Fruit fly (Drosophila melanogaster) whole organism, embryonic: Measurements from ENCODE around the gene CG31661.
A peak's percentile ranks its signal among the peaks of the same experiment; 100 is the strongest.

ENCODE experiments used
- CG10209 ChIP-seq: fragments of 200-800 bp; sonication (Bioruptor generic); optimal IDR thresholded peaks from 3 replicates; lab custom pipeline; 2017; ENCODE audit warnings: missing biosample characterization, mild to moderate bottlenecking, missing genetic modification characterization, missing genetic modification reagents
- CG11085 ChIP-seq: fragments of 200-800 bp; sonication (Bioruptor generic); IDR thresholded peaks from 2 replicates; pipeline ENCODE4 v1.3.6; 2022; ENCODE audit warnings: missing biosample characterization, missing genetic modification characterization
- CG11723 ChIP-seq: fragments of 200-800 bp; sonication (Bioruptor generic); optimal IDR thresholded peaks from 2 replicates; lab custom pipeline; 2017; ENCODE audit warnings: missing biosample characterization, mild to moderate bottlenecking, missing genetic modification characterization
- CG15011 ChIP-seq: fragments of 200-800 bp; sonication (Bioruptor generic); optimal IDR thresholded peaks from 3 replicates; lab custom pipeline; 2018; ENCODE audit warnings: missing biosample characterization, mild to moderate bottlenecking, missing genetic modification characterization
- CG15696 ChIP-seq: fragments of 200-800 bp; sonication (Bioruptor generic); optimal IDR thresholded peaks from 2 replicates; lab custom pipeline; 2019; ENCODE audit warnings: missing biosample characterization, mild to moderate bottlenecking, missing genetic modification characterization, moderate library complexity
- CG1603 ChIP-seq: fragments of 200-800 bp; sonication (Bioruptor generic); optimal IDR thresholded peaks from 2 replicates; lab custom pipeline; 2019; ENCODE audit warnings: missing biosample characterization, mild to moderate bottlenecking, missing genetic modification characterization, moderate library complexity
- CG16779 ChIP-seq: fragments of 200-800 bp; sonication (Bioruptor generic); IDR thresholded peaks from 2 replicates; pipeline ENCODE4 v1.3.6; 2022; ENCODE audit warnings: missing biosample characterization, missing genetic modification characterization
- CG17385 ChIP-seq: fragments of 200-800 bp; sonication (Bioruptor generic); optimal IDR thresholded peaks from 3 replicates; lab custom pipeline; 2018; ENCODE audit warnings: missing biosample characterization, mild to moderate bottlenecking, missing genetic modification characterization
- CG18476 ChIP-seq: fragments of 200-800 bp; sonication (Bioruptor generic); optimal IDR thresholded peaks from 2 replicates; lab custom pipeline; 2016; ENCODE audit warnings: missing biosample characterization, mild to moderate bottlenecking, missing genetic modification characterization
- CG2875 ChIP-seq: fragments of 200-800 bp; sonication (Bioruptor generic); optimal IDR thresholded peaks from 2 replicates; lab custom pipeline; 2017; ENCODE audit warnings: missing biosample characterization, mild to moderate bottlenecking, missing genetic modification characterization, missing genetic modification reagents
- CG42726 ChIP-seq: fragments of 200-800 bp; sonication (Bioruptor generic); IDR thresholded peaks from 2 replicates; pipeline ENCODE4 v1.3.6; 2022; ENCODE audit warnings: missing biosample characterization, missing genetic modification characterization; ENCODE audit not compliant: partially characterized antibody
- CG4360 ChIP-seq: fragments of 200-800 bp; sonication (Bioruptor generic); IDR thresholded peaks from 2 replicates; pipeline ENCODE4 v1.3.6; 2022; ENCODE audit warnings: missing biosample characterization, missing genetic modification characterization
- CG4820 ChIP-seq: fragments of 200-800 bp; sonication (Bioruptor generic); optimal IDR thresholded peaks from 3 replicates; lab custom pipeline; 2016; ENCODE audit warnings: missing biosample characterization, missing genetic modification characterization
- CG5180 ChIP-seq: fragments of 200-800 bp; sonication (Bioruptor generic); optimal IDR thresholded peaks from 3 replicates; lab custom pipeline; 2017; ENCODE audit warnings: missing biosample characterization, missing genetic modification characterization, mild to moderate bottlenecking, moderate library complexity, missing genetic modification reagents
- CG6175 ChIP-seq: fragments of 200-800 bp; sonication (Bioruptor generic); IDR thresholded peaks from 3 replicates; pipeline ENCODE4 v1.3.6; 2022; ENCODE audit warnings: missing biosample characterization, missing genetic modification characterization
- CG9727 ChIP-seq: fragments of 200-800 bp; sonication (Bioruptor generic); optimal IDR thresholded peaks from 3 replicates; lab custom pipeline; 2017; ENCODE audit warnings: missing biosample characterization, mild to moderate bottlenecking, missing genetic modification characterization
- CG9876 ChIP-seq: fragments of 200-800 bp; sonication (Bioruptor generic); optimal IDR thresholded peaks from 2 replicates; lab custom pipeline; 2016; ENCODE audit warnings: missing biosample characterization, missing genetic modification characterization
- Dad ChIP-seq: fragments of 200-800 bp; sonication (Bioruptor generic); optimal IDR thresholded peaks from 3 replicates; lab custom pipeline; 2016; ENCODE audit warnings: missing biosample characterization, missing genetic modification characterization
- Dek ChIP-seq: fragments of 200-800 bp; sonication (Bioruptor generic); optimal IDR thresholded peaks from 3 replicates; lab custom pipeline; 2019; ENCODE audit warnings: missing biosample characterization, mild to moderate bottlenecking, missing genetic modification characterization, moderate library complexity
- Dip3 ChIP-seq: fragments of 200-800 bp; sonication (Bioruptor generic); optimal IDR thresholded peaks from 3 replicates; lab custom pipeline; 2016; ENCODE audit warnings: missing biosample characterization, missing genetic modification characterization
- Drgx ChIP-seq: fragments of 200-800 bp; sonication (Bioruptor generic); IDR thresholded peaks from 2 replicates; pipeline ENCODE4 v1.3.6; 2022; ENCODE audit warnings: missing biosample characterization, missing genetic modification characterization
- MTF-1 ChIP-seq: fragments of 200-800 bp; sonication (Bioruptor generic); optimal IDR thresholded peaks from 2 replicates; lab custom pipeline; 2018; ENCODE audit warnings: missing biosample characterization, mild to moderate bottlenecking, missing genetic modification characterization, borderline replicate concordance
- Med ChIP-seq: fragments of 200-800 bp; sonication (Bioruptor generic); peaks from one replicate; lab custom pipeline; 2016; ENCODE audit warnings: missing biosample characterization, missing genetic modification characterization, mild to moderate bottlenecking, inconsistent platforms, moderate library complexity
- NC2β ChIP-seq: fragments of 200-800 bp; sonication (Bioruptor generic); optimal IDR thresholded peaks from 2 replicates; lab custom pipeline; 2016; ENCODE audit warnings: missing biosample characterization, missing genetic modification characterization
- Xrp1 ChIP-seq: fragments of 200-800 bp; sonication (Bioruptor generic); IDR thresholded peaks from 2 replicates; pipeline ENCODE4 v1.3.6; 2022; ENCODE audit warnings: missing biosample characterization, missing genetic modification characterization
- ac ChIP-seq: fragments of 200-800 bp; sonication (Bioruptor generic); optimal IDR thresholded peaks from 3 replicates; lab custom pipeline; 2017; ENCODE audit warnings: missing biosample characterization, mild to moderate bottlenecking, missing genetic modification characterization
- ara ChIP-seq: fragments of 200-800 bp; sonication (Bioruptor generic); IDR thresholded peaks from 2 replicates; pipeline ENCODE4 v1.3.6; 2022; ENCODE audit warnings: missing biosample characterization, missing genetic modification characterization
- bsh ChIP-seq, 2 experiments: fragments of 200-800 bp; sonication (Bioruptor generic); optimal IDR thresholded peaks; 2 replicates each; lab custom pipeline; 2017 to 2018; ENCODE audit warnings: mild to moderate bottlenecking in 2 of 2, missing biosample characterization in 2 of 2, missing genetic modification characterization in 2 of 2, moderate library complexity in 1 of 2
- ci ChIP-seq: fragments of 200-800 bp; sonication (Bioruptor generic); IDR thresholded peaks from 3 replicates; pipeline ENCODE4 v1.3.6; 2022; ENCODE audit warnings: missing biosample characterization, missing genetic modification characterization
- crol ChIP-seq: fragments of 200-800 bp; sonication (Bioruptor generic); IDR thresholded peaks from 2 replicates; pipeline ENCODE4 v1.3.6; 2022; ENCODE audit warnings: missing biosample characterization, missing genetic modification characterization
- dmrt11E ChIP-seq: fragments of 200-800 bp; sonication (Bioruptor generic); optimal IDR thresholded peaks from 3 replicates; lab custom pipeline; 2018; ENCODE audit warnings: missing biosample characterization, mild to moderate bottlenecking, missing genetic modification characterization, moderate library complexity
- fru ChIP-seq: fragments of >200 bp; optimal IDR thresholded peaks from 2 replicates; lab custom pipeline; 2017
- grau ChIP-seq: fragments of 200-800 bp; optimal IDR thresholded peaks from 3 replicates; lab custom pipeline; 2019; ENCODE audit warnings: missing biosample characterization, mild to moderate bottlenecking, missing genetic modification characterization, moderate library complexity
- mirr ChIP-seq: fragments of 200-800 bp; sonication (Bioruptor generic); optimal IDR thresholded peaks from 3 replicates; lab custom pipeline; 2018; ENCODE audit warnings: missing biosample characterization, mild to moderate bottlenecking, missing genetic modification characterization
- nom ChIP-seq: fragments of 200-800 bp; sonication (Bioruptor generic); optimal IDR thresholded peaks from 2 replicates; lab custom pipeline; 2017; ENCODE audit warnings: missing biosample characterization, missing genetic modification characterization, mild to moderate bottlenecking, moderate library complexity, missing genetic modification reagents
- oc ChIP-seq: fragments of 200-800 bp; sonication (Bioruptor generic); optimal IDR thresholded peaks from 2 replicates; lab custom pipeline; 2018; ENCODE audit warnings: missing biosample characterization, mild to moderate bottlenecking, missing genetic modification characterization, moderate library complexity
- prd ChIP-seq, 3 experiments: fragments of >200 bp in 2 of 3; fragments of 200-800 bp in 1 of 3; sonication (Bioruptor generic) in 1 of 3; optimal IDR thresholded peaks in 2 of 3; IDR thresholded peaks in 1 of 3; 2 replicates in 2 of 3; 3 replicates in 1 of 3; pipeline versions ENCODE4 v1.3.6 to Lab custom; 2017 to 2022; ENCODE audit warnings: missing biosample characterization in 1 of 3, missing genetic modification characterization in 1 of 3
- row ChIP-seq: fragments of 200-800 bp; sonication (Bioruptor generic); IDR thresholded peaks from 3 replicates; pipeline ENCODE4 v1.3.6; 2022; ENCODE audit warnings: missing biosample characterization, missing genetic modification characterization
- sens ChIP-seq: fragments of 200-800 bp; sonication (Bioruptor generic); peaks from one replicate; lab custom pipeline; 2016; ENCODE audit warnings: missing biosample characterization, missing genetic modification characterization
- sna ChIP-seq: fragments of 200-800 bp; sonication (Bioruptor generic); IDR thresholded peaks from 2 replicates; pipeline ENCODE4 v1.3.6; 2022; ENCODE audit warnings: missing biosample characterization, missing genetic modification characterization; ENCODE audit not compliant: partially characterized antibody
- ttk ChIP-seq: fragments of 200-800 bp; sonication (Bioruptor generic); IDR thresholded peaks from 2 replicates; pipeline ENCODE4 v2.1.2; 2022; ENCODE audit warnings: missing biosample characterization, missing genetic modification characterization
- zfh1 ChIP-seq: fragments of 200-800 bp; sonication (Bioruptor generic); IDR thresholded peaks from 3 replicates; pipeline ENCODE4 v1.3.6; 2022; ENCODE audit warnings: missing biosample characterization, missing genetic modification characterization

CG31661 gene

DNA sequence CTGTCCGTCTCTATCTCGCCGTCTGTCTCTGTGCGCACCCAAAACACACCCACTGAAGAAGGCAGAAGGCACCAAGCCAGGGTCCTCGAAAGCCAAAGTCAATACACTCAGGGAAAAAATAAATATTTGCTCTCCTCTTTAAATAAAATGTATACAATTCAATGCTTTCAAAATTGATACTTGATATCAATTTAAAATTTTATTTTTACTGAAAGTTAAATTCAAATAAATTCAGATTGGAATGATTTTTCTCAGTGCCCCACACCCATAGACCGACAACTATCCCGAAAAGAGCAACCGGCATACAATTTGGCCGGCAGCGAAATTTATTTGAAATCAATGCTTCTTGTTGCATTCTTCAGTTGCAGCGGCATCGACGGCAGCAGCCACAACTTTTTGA lies 40.2 kb upstream of the CG31661 start (continued):
- TF ChIP-seq NC2β (GFP tag; lab: Kevin White, UChicago) (no peak), CG10209 (GFP tag; lab: Kevin White, UChicago) (peak; percentile 14), zfh1 (GFP tag; lab: Robert Waterston, UW) (0 out of 3 replicates have a peak, but pooled peaks have one; percentile 36), CG9876 (GFP tag; lab: Kevin White, UChicago) (no peak), ara (GFP tag; lab: Robert Waterston, UW) (peak; percentile 54), CG15696 (tag; lab: Kevin White, UChicago) (peak; percentile 71), CG11085 (GFP tag; lab: Robert Waterston, UW) (no peak), dmrt11E (tag; lab: Kevin White, UChicago) (peak; percentile 64), ttk (GFP tag; lab: Robert Waterston, UW) (no peak), CG1603 (tag; lab: Kevin White, UChicago) (peak; percentile 7)

DNA sequence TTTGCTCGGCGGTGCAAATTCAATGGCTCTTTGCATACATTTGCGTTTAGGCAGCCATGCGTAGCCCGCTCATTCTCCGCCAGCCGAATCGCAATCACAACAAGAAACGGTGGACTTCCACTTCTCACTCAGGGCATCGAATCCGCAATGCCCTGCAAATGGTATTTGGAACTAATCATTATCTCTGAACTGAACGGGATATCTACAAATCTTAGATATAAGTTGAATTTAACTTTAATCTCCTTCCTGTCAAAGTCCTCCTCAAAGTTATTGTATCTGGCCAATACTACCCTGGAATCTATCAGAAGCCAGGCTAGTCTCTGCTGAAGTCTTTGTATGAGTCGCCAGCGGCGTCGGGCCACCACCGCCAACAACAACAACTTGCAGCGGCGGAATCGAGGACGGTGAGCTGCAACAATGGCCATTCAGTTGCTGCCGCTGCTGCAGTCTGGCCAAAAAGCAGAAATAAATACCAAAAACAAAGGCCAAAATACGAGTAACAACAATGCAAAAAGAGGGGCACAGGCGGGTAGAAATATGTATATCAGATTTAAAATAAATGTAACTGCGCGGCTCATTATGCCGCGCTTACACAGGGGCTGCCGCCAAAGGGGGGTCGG lies 38.3 kb upstream of the CG31661 start:
- TF ChIP-seq Drgx (peak; percentile 78), CG4360 (peak; percentile 59), bsh (GFP tag; optimal IDR thresholded peaks at IDR 0.05; lab: Kevin White, UChicago) (peak in 1 of 2 experiments; percentile 40), crol (GFP tag; lab: Robert Waterston, UW) (peak; percentile 44; the same call in 1 of the 2 replicates), NC2β (GFP tag; lab: Kevin White, UChicago) (no peak), sens (peak; percentile 43)

dm6 chr2L:1459344-1459743 lies 37.7 kb upstream of the CG31661 start:
- TF ChIP-seq nom (GFP tag; lab: Kevin White, UChicago) (peak; percentile 16), Xrp1 (GFP tag; lab: Robert Waterston, UW) (0 out of 2 replicates have a peak, but pooled peaks have one; percentile 24), MTF-1 (GFP tag; lab: Kevin White, UChicago) (no peak), prd (optimal IDR thresholded peaks at IDR 0.05; lab: Kevin White, UChicago) (no peak), prd (GFP tag; IDR thresholded peaks at IDR 0.05; lab: Robert Waterston, UW) (peak; percentile 24; the same call in 1 of the 3 replicates), row (GFP tag; lab: Robert Waterston, UW) (peak; percentile 25; the same call in 1 of the 3 replicates), Med (peak; percentile 1), fru (no peak), sens (peak; percentile 12), bsh (GFP tag; optimal IDR thresholded peaks at IDR 0.05; lab: Kevin White, UChicago) (peak in 1 of 2 experiments; percentile 40), grau (tag; lab: Kevin White, UChicago) (peak; percentile 68)

DNA sequence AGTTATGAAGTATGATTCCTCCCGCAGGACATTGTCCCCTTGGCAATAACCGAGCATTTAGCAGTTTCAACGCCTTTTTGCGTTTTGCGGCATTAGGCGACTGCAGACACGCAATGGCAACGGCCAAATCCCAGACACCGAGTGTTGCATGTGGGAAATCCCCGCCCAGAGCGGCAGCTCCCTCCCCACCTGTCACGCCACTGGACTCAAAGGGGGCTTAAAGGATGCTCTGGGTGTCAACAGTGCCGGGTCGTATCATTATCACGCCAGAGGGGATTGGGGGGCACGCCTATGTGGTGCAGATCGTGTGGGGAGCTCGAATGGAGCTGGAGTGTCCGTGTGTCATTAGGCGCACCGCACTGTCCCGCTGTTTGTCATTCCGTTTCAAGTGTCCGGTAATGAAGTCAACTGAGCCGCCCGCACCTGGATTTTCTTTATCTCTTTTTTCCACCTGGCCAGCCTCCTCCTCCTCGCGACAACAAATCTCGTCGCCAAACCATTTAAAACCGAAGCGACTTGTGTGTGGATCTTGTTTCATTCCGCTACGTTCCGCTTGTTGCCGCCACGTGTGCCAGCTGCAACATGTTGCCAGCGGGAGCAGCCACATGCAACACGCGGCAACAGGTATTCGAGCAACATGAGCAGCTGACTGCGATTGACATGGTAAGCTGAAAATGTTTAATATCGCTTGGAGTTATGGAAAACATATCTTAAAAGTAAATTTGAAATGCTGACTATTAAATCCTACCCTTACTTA lies 36.4 kb upstream of the CG31661 start:
- TF ChIP-seq CG11723 (GFP tag; lab: Kevin White, UChicago): no peak
- no peak for TF ChIP-seq CG4820
- peak; percentile 41; the same call in 1 of the 3 replicates for TF ChIP-seq CG6175
- TF ChIP-seq ac (GFP tag; lab: Kevin White, UChicago): peak; percentile 43
- TF ChIP-seq CG15011: no peak
- peak; percentile 72 for TF ChIP-seq CG5180 (GFP tag; lab: Kevin White, UChicago)
- no peak for TF ChIP-seq CG2875 (GFP tag; lab: Kevin White, UChicago)
- no peak for TF ChIP-seq oc (tag; lab: Kevin White, UChicago)
- no peak for TF ChIP-seq CG9727 (GFP tag; lab: Kevin White, UChicago)
- TF ChIP-seq Dad (GFP tag; lab: Kevin White, UChicago): no peak
- no peak for TF ChIP-seq mirr (GFP tag; lab: Kevin White, UChicago)
- no peak for TF ChIP-seq Dip3 (GFP tag; lab: Kevin White, UChicago)
- TF ChIP-seq CG16779 (GFP tag; lab: Robert Waterston, UW): no peak
- no peak for TF ChIP-seq CG18476
- peak; percentile 46; the same call in 1 of the 3 replicates for TF ChIP-seq ci (GFP tag; lab: Robert Waterston, UW)
- TF ChIP-seq CG42726: no peak
- 0 out of 2 replicates have a peak, but pooled peaks have one; percentile 26 for TF ChIP-seq sna (GFP tag; lab: Robert Waterston, UW)
- no peak for TF ChIP-seq CG17385 (GFP tag; lab: Kevin White, UChicago)
- no peak for TF ChIP-seq Dek (tag; lab: Kevin White, UChicago)
